Worm (Caenorhabditis elegans) whole organism, L4/young adult: Measurements from ENCODE around the gene irld-11.
"Not testable (repeated sequence)": the region's sequence is repeated elsewhere in the genome, so short reads cannot be mapped to it uniquely, and the experiment has no call there.

Experiments used
- W03F9.2 ChIP-seq: fragments of 150-350 bp; optimal IDR thresholded peaks from 2 replicates; lab custom pipeline; 2014; ENCODE audit warnings: missing biosample characterization, missing genetic modification characterization
- dao-5 ChIP-seq: sonication (generic microtip); optimal IDR thresholded peaks from 2 replicates; lab custom pipeline; 2016; ENCODE audit warnings: missing genotype, missing genetic modification characterization, moderate library complexity, missing compliant biosample characterization
- him-1 ChIP-seq: sonication (generic microtip); optimal IDR thresholded peaks from 2 replicates; lab custom pipeline; 2016; ENCODE audit warnings: missing genotype, missing genetic modification reagents, missing genetic modification characterization, missing compliant biosample characterization

The irld-11 gene

DNA sequence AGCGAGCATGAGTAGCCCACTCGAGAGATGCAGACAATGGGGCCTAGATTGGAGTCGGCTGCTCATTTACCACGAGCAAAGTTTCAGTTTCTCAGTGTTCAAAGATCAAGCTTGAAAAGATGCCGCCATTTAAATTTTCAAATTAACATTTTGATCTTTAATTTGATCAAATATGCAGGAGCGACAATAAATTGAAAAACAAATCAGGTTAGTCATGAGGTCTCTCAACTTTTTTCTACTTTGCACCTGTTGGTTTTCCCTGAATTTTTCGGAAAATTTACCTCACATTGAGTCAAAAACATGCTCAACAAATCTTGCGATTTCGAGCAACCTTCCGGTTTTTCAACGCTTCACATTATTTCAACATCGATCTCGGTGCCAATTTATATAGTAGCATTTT, 30.4 kb downstream of the irld-11 start, which contains the start of gene srh-5:
Gene srh-5 (plus strand): TSS at position 301 of the 400 bp plus-strand sequence.
- TF ChIP-seq dao-5 (tag; lab: Kevin White, UChicago) = no peak
- no peak for TF ChIP-seq him-1 (tag; lab: Kevin White, UChicago)
- no peak for TF ChIP-seq W03F9.2 (tag; lab: Kevin White, UChicago)

DNA sequence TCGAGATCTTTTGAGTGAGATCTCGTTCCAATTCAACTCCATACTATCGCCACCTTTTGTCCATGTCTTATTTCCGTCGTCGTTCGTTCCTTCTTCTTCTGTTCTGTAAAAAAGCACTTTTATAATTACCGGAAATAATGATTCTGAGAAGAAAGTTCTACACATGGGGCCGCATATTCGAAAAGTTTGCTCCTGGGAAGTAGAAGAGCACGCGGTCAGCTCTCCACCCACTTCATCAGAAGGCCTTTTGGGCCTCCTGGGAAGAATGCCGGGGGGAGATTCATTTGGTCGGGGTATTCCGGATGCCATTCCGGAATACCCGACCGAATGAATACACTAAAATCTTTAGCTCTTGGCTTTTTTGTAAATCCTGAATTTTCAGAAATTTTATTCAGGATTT, 37.5 kb downstream of the irld-11 start, which contains the start of gene Y46H3C.5:
Gene Y46H3C.5 (minus strand): TSS at position 2 of the 400 bp plus-strand sequence.
- not testable (repeated sequence) for TF ChIP-seq dao-5, W03F9.2, him-1 (tag; lab: Kevin White, UChicago)

- TF ChIP-seq dao-5, him-1, W03F9.2 (tag; lab: Kevin White, UChicago): not testable (repeated sequence)
These were observed 38.9 kb downstream of the irld-11 start, which contains the start of gene Y46H3C.7 for ce11 chrV:1693876-1694275. Y46H3C.7 (minus strand) TSS chrV:1694022.

ce11 chrV:1698400-1698799, 43.5 kb downstream of the irld-11 start:
- TF ChIP-seq him-1 (tag; lab: Kevin White, UChicago) (no peak), W03F9.2 (tag; lab: Kevin White, UChicago) (no peak), dao-5 (tag; lab: Kevin White, UChicago) (no peak)

DNA sequence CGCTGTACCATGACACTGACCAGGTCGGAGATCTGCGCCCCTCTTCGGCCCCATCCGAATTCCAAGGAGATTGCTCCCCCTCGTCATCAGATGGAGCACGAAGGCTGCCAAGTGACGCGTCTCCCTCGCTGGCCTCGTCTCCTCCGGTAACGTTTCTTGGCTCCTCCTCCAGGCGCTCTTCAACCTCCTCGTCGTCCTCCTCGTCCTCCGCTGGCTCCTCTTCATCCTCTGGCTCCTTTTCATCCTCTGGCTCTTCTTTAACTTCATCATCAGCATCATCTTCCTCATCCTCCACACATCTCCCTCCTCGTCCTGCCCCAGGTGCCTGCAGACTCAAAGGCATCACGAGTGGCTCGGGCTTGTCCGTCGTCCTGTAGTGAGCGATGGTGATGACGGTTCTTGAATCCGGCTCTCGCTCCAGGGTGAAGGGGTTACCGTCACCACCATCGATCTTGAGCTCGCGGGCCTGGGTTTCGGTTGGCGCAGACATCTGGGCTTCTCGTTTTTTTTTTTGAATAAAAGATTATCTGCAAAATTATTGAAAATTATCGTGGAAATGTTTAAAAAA, 44.4 kb downstream of the irld-11 start:
- TF ChIP-seq dao-5 (tag; lab: Kevin White, UChicago) (no peak), W03F9.2 (tag; lab: Kevin White, UChicago) (no peak), him-1 (tag; lab: Kevin White, UChicago) (no peak)

ce11 chrV:1701584-1702101, 46.7 kb downstream of the irld-11 start, which contains the start of gene srw-90:
srw-90 (plus strand) TSS chrV:1702051.
- no peak for TF ChIP-seq him-1 (tag; lab: Kevin White, UChicago)
- no peak for TF ChIP-seq W03F9.2 (tag; lab: Kevin White, UChicago)
- TF ChIP-seq dao-5 (tag; lab: Kevin White, UChicago) = no peak
